Worm (Caenorhabditis elegans): ENCODE measurements around the gene coq-2.

DNA sequence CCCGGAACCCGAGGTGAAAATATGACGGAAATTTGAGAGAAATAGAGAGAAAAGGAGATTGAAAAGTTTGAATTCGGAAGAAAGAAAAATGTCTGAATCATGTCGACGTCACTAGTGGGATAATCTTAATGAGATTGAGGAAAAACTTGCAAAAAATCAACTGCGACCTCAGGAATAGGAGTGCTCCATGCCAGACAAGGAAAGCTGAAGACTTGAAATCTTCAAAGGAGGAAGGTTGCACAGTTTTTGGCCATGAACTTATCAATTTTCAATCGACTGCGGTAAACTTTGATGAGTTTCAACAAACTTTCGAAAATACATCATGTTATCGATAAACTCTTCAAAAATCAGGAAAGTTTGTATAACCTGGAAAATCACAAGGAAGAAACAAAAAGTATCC lies 23.4 kb upstream of the coq-2 start, which contains the start of gene pdf-1:
- TF ChIP-seq nhr-12 (tag; optimal IDR thresholded peaks at IDR 0.05) (no peak), blmp-1 (tag; optimal IDR thresholded peaks at IDR 0.05) (no peak), ces-1 (GFP tag; optimal IDR thresholded peaks at IDR 0.05) (no peak), cnd-1 (tag; optimal IDR thresholded peaks at IDR 0.05) (no peak), unc-62 (GFP tag; optimal IDR thresholded peaks at IDR 0.05) (no peak), elt-3 (tag; optimal IDR thresholded peaks at IDR 0.05) (no peak), lin-13 (tag; optimal IDR thresholded peaks at IDR 0.05) (no peak), lin-32 (GFP tag; optimal IDR thresholded peaks at IDR 0.05) (no peak), pha-4 (tag; optimal IDR thresholded peaks at IDR 0.05) (no peak), mls-2 (tag; optimal IDR thresholded peaks at IDR 0.05) (no peak)
